Worm (Caenorhabditis elegans) whole organism, L4/young adult: Measurements from ENCODE around the gene F25H9.2.

Source experiments
- dao-5 ChIP-seq: sonication (generic microtip); optimal IDR thresholded peaks from 2 replicates; lab custom pipeline; 2016; ENCODE audit warnings: missing genotype, missing genetic modification characterization, moderate library complexity, missing compliant biosample characterization
- him-1 ChIP-seq: sonication (generic microtip); optimal IDR thresholded peaks from 2 replicates; lab custom pipeline; 2016; ENCODE audit warnings: missing genotype, missing genetic modification reagents, missing genetic modification characterization, missing compliant biosample characterization

ce11 chrV:13499227-13499626, 41.3 kb downstream of the F25H9.2 start:
- no peak for TF ChIP-seq him-1
- no peak for TF ChIP-seq dao-5
